Worm (Caenorhabditis elegans): ENCODE measurements around the gene B0285.3.

The B0285.3 gene

DNA sequence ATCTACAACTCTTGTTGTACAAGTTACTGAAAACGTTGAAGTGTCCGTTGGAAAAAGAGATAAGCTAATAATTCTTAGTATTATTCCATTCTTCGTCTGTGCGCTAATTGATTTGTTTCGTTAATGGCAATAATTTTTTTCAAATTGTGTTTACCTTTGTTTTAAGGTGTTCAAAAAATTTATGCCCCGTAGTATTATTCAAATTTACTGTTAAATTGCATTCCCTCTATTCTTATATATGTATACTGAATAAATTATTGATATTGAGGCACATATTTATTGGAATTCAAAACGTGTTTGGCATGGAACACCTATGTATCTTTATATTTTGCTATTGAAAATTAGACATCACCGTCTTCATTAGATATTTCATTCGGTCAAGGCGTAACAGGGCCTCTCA, 31.7 kb upstream of the B0285.3 start, which contains the start of gene pals-26:
Gene pals-26 (plus strand): TSS at position 301 of the 400 bp plus-strand sequence.
- TF ChIP-seq flt-1 (GFP tag; IDR thresholded peaks at IDR 0.05) (no peak), ztf-29 (GFP tag; IDR thresholded peaks at IDR 0.05) (no peak), tab-1 (GFP tag; IDR thresholded peaks at IDR 0.05) (no peak), ztf-23 (GFP tag; IDR thresholded peaks at IDR 0.05) (no peak), klf-2 (GFP tag; conservative IDR thresholded peaks at IDR 0.05) (no peak), med-1 (GFP tag; optimal IDR thresholded peaks at IDR 0.05; ENCODE audit: insufficient read depth) (no peak), ref-1 (GFP tag; conservative IDR thresholded peaks at IDR 0.05) (no peak), cog-1 (tag; optimal IDR thresholded peaks at IDR 0.05) (no peak)

ce11 chrIII:4372894-4373293, 29.8 kb upstream of the B0285.3 start:
- TF ChIP-seq med-1 (GFP tag; optimal IDR thresholded peaks at IDR 0.05; ENCODE audit: insufficient read depth) (no peak), ztf-29 (GFP tag; IDR thresholded peaks at IDR 0.05) (no peak), ztf-23 (GFP tag; IDR thresholded peaks at IDR 0.05) (no peak)

DNA sequence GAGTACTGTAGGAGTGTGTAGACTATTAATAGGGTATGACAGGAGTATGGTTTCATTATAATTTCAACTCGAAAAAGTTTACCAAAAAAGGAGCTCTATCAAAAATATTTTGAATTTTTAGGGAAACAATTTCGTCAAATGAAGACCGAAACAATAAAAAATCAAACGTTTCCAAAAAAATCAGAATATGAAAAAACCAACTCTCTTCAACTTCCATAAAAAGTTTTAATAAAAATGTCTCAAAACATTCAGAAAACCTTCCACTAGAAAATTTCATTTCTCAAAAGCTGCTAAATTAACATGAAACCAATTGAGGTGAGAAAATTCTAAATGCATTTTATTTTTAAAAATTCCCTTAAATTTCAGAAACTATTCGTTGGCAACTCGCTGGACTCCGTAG, 27.4 kb upstream of the B0285.3 start, which contains the start of gene ckb-3:
Gene ckb-3 (plus strand): TSS at position 301 of the 400 bp plus-strand sequence.
- no peak for TF ChIP-seq T22C8.4 (GFP tag; IDR thresholded peaks at IDR 0.05)
- no peak for TF ChIP-seq ref-1 (GFP tag; conservative IDR thresholded peaks at IDR 0.05)
- no peak for TF ChIP-seq flt-1 (GFP tag; IDR thresholded peaks at IDR 0.05)
- TF ChIP-seq klf-2 (GFP tag; conservative IDR thresholded peaks at IDR 0.05) = no peak

ce11 chrIII:4369381-4369809, 26.3 kb upstream of the B0285.3 start:
- peak; percentile 27 for TF ChIP-seq cog-1 (tag; optimal IDR thresholded peaks at IDR 0.05)
- 0 out of 2 replicates have a peak, but pooled peaks have one; percentile 62 for TF ChIP-seq klf-2 (GFP tag; conservative IDR thresholded peaks at IDR 0.05)
- peak; percentile 93 for TF ChIP-seq flt-1 (GFP tag; IDR thresholded peaks at IDR 0.05)
- TF ChIP-seq tab-1 (GFP tag; IDR thresholded peaks at IDR 0.05) = peak; percentile 87
- TF ChIP-seq ztf-29 (GFP tag; IDR thresholded peaks at IDR 0.05) = 0 out of 2 replicates have a peak, but pooled peaks have one; percentile 56
- peak; percentile 63 for TF ChIP-seq ref-1 (GFP tag; conservative IDR thresholded peaks at IDR 0.05)
- peak; percentile 66; the same call in 1 of the 2 replicates for TF ChIP-seq T22C8.4 (GFP tag; IDR thresholded peaks at IDR 0.05)
- TF ChIP-seq ztf-23 (GFP tag; IDR thresholded peaks at IDR 0.05) = peak; percentile 85

DNA sequence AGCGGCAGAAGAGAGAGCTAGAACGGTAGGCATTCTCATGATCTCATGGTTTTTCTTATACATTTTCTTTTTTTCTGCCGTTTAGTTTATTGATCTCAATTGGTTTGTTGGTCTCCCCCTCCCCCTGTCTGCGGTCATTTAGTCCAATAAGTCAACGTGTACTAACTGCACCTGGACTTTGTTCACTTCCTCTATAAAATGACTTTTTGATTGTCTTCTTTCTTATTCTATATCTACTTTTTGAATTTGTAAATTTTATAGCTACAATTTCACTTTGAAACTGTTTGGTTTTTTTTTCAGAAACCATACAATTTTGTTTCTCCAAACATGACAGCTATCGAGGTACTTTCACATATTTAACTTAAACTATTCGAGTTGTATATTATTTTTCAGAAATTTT, 24.5 kb upstream of the B0285.3 start, which contains the start of gene ckb-2:
Gene ckb-2 (plus strand): TSS at position 301 of the 400 bp plus-strand sequence.
- TF ChIP-seq flt-1 (GFP tag; IDR thresholded peaks at IDR 0.05) (no peak), ztf-29 (GFP tag; IDR thresholded peaks at IDR 0.05) (no peak), T22C8.4 (GFP tag; IDR thresholded peaks at IDR 0.05) (no peak), klf-2 (GFP tag; conservative IDR thresholded peaks at IDR 0.05) (no peak), tab-1 (GFP tag; IDR thresholded peaks at IDR 0.05) (no peak), ztf-23 (GFP tag; IDR thresholded peaks at IDR 0.05) (no peak), ref-1 (GFP tag; conservative IDR thresholded peaks at IDR 0.05) (no peak), med-1 (GFP tag; optimal IDR thresholded peaks at IDR 0.05; ENCODE audit: insufficient read depth) (no peak), cog-1 (tag; optimal IDR thresholded peaks at IDR 0.05) (no peak)

ce11 chrIII:4364974-4365373, 21.8 kb upstream of the B0285.3 start, which contains the start of gene ckb-1:
ckb-1 (plus strand) TSS chrIII:4365274.
- TF ChIP-seq ztf-29 (GFP tag; IDR thresholded peaks at IDR 0.05) (no peak), T22C8.4 (GFP tag; IDR thresholded peaks at IDR 0.05) (no peak), ref-1 (GFP tag; conservative IDR thresholded peaks at IDR 0.05) (no peak)

ce11 chrIII:4362332-4362731, 19.2 kb upstream of the B0285.3 start:
- no peak for TF ChIP-seq ztf-29 (GFP tag; IDR thresholded peaks at IDR 0.05)
- no peak for TF ChIP-seq cog-1 (tag; optimal IDR thresholded peaks at IDR 0.05)
- no peak for TF ChIP-seq med-1 (GFP tag; optimal IDR thresholded peaks at IDR 0.05; ENCODE audit: insufficient read depth)
- TF ChIP-seq ref-1 (GFP tag; conservative IDR thresholded peaks at IDR 0.05) = no peak
- TF ChIP-seq flt-1 (GFP tag; IDR thresholded peaks at IDR 0.05) = 0 out of 2 replicates have a peak, but pooled peaks have one; percentile 6
- TF ChIP-seq klf-2 (GFP tag; conservative IDR thresholded peaks at IDR 0.05) = no peak

ce11 chrIII:4359900-4360299, 16.8 kb upstream of the B0285.3 start:
- TF ChIP-seq tab-1 (GFP tag; IDR thresholded peaks at IDR 0.05) (no peak), klf-2 (GFP tag; conservative IDR thresholded peaks at IDR 0.05) (no peak), flt-1 (GFP tag; IDR thresholded peaks at IDR 0.05) (no peak), ref-1 (GFP tag; conservative IDR thresholded peaks at IDR 0.05) (no peak), T22C8.4 (GFP tag; IDR thresholded peaks at IDR 0.05) (no peak), med-1 (GFP tag; optimal IDR thresholded peaks at IDR 0.05; ENCODE audit: insufficient read depth) (no peak), ztf-29 (GFP tag; IDR thresholded peaks at IDR 0.05) (no peak), ztf-23 (GFP tag; IDR thresholded peaks at IDR 0.05) (no peak), cog-1 (tag; optimal IDR thresholded peaks at IDR 0.05) (no peak)

DNA sequence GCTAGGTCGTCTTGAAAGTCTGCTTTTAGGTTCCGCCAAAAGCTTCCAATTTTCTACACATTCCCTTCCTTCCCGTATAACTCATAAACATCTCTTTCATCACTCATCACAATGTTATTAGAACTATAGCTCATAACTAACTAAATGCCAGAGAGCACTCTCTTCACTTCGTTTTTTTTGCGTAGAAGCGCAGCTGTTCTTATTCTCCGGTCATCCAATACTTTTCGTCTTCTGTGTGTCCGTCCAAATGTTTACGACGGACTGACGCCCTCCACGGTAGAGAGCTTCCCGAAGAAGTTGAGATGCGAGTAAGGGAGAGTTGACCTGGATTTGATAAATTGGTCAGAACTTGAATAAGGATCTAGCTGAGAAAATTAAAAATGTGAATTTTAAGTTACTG, 16.1 kb upstream of the B0285.3 start:
- TF ChIP-seq ztf-29 (GFP tag; IDR thresholded peaks at IDR 0.05) = no peak
- no peak for TF ChIP-seq klf-2 (GFP tag; conservative IDR thresholded peaks at IDR 0.05)
- no peak for TF ChIP-seq ztf-23 (GFP tag; IDR thresholded peaks at IDR 0.05)
- TF ChIP-seq cog-1 (tag; optimal IDR thresholded peaks at IDR 0.05) = no peak
- TF ChIP-seq flt-1 (GFP tag; IDR thresholded peaks at IDR 0.05) = no peak
- no peak for TF ChIP-seq T22C8.4 (GFP tag; IDR thresholded peaks at IDR 0.05)
- TF ChIP-seq tab-1 (GFP tag; IDR thresholded peaks at IDR 0.05) = no peak
- TF ChIP-seq med-1 (GFP tag; optimal IDR thresholded peaks at IDR 0.05; ENCODE audit: insufficient read depth) = no peak
- no peak for TF ChIP-seq ref-1 (GFP tag; conservative IDR thresholded peaks at IDR 0.05)

DNA sequence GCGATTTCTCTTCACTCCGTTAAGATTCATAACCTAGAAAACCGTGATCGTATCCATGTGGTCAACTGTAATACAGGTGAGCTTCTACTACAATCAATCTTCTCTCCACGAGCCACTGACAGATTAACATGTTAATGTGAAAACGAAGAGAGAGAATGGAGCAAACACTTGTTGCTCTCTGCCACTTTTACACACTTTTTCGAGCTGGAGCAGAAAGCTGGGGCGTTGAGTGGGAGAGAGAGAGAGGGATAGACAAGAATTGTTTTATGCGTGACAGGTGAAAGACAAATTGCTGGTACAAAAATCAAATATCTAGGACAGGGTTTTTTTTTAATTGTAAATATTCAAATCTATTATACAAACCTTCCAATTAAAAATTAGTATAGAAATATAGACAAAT, 15.2 kb upstream of the B0285.3 start:
- TF ChIP-seq flt-1 (GFP tag; IDR thresholded peaks at IDR 0.05) = no peak
- no peak for TF ChIP-seq ztf-29 (GFP tag; IDR thresholded peaks at IDR 0.05)
- TF ChIP-seq T22C8.4 (GFP tag; IDR thresholded peaks at IDR 0.05) = no peak
- TF ChIP-seq klf-2 (GFP tag; conservative IDR thresholded peaks at IDR 0.05) = no peak
- no peak for TF ChIP-seq ztf-23 (GFP tag; IDR thresholded peaks at IDR 0.05)
- TF ChIP-seq tab-1 (GFP tag; IDR thresholded peaks at IDR 0.05) = no peak
- TF ChIP-seq cog-1 (tag; optimal IDR thresholded peaks at IDR 0.05) = no peak
